Fruit fly (Drosophila melanogaster): Measurements from ENCODE around the gene Marf.

The Marf gene

DNA sequence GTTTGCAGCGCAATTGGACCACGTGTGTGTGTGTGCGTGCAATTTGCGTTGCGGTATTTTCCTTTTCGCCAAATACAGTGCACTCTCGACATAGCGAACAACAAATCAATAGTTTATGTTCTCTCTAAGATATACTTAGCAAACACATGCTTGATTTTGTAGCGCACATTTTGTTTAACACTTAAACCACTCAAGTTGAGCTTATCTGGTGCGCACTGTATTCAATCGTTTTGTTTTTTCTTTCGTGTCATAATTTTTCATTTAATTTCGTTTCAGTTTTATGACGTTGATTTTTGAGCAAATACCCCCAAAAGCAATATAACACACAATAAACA lies 575 bp downstream of the Marf start (continued):
- no peak for TF ChIP-seq hkb (optimal IDR thresholded peaks at IDR 0.05)
- peak; percentile 89 for TF ChIP-seq hkb (GFP tag; IDR thresholded peaks at IDR 0.05)
- peak; percentile 93 for TF ChIP-seq CG34422 (GFP tag; IDR thresholded peaks at IDR 0.05)
- TF ChIP-seq zf30C (GFP tag; optimal IDR thresholded peaks at IDR 0.05), result no peak
- TF ChIP-seq Hmr (GFP tag; optimal IDR thresholded peaks at IDR 0.05), result peak; percentile 88
- peak; percentile 95 for TF ChIP-seq CG13624 (GFP tag; optimal IDR thresholded peaks at IDR 0.05)
- no peak for TF ChIP-seq Neu2 (GFP tag; optimal IDR thresholded peaks at IDR 0.05; ENCODE audit: borderline replicate concordance)
- peak; percentile 75 for TF ChIP-seq CG4820 (GFP tag; optimal IDR thresholded peaks at IDR 0.05)
- TF ChIP-seq aop (GFP tag; IDR thresholded peaks at IDR 0.05), result peak; percentile 69
- peak; percentile 85 for TF ChIP-seq CG17385 (GFP tag; optimal IDR thresholded peaks at IDR 0.05)
- TF ChIP-seq repo (GFP tag; optimal IDR thresholded peaks at IDR 0.05), result peak; percentile 57
- peak; percentile 56 for TF ChIP-seq croc (GFP tag; conservative IDR thresholded peaks at IDR 0.05)
- no peak for TF ChIP-seq CG9797 (GFP tag; optimal IDR thresholded peaks at IDR 0.05)
- TF ChIP-seq CG3838 (GFP tag; optimal IDR thresholded peaks at IDR 0.05), result peak; percentile 32
- peak; percentile 64 for TF ChIP-seq CG13123 (GFP tag; optimal IDR thresholded peaks at IDR 0.05)
- peak; percentile 89 for TF ChIP-seq CG3281 (GFP tag; optimal IDR thresholded peaks at IDR 0.05)
- peak; percentile 70 for TF ChIP-seq eyg (GFP tag; optimal IDR thresholded peaks at IDR 0.05)
- TF ChIP-seq Dbx (GFP tag; IDR thresholded peaks at IDR 0.05), result peak; percentile 90
- peak; percentile 78 for TF ChIP-seq sd (tag; optimal IDR thresholded peaks at IDR 0.05)
- TF ChIP-seq D19B (GFP tag; optimal IDR thresholded peaks at IDR 0.05), result peak; percentile 67
- TF ChIP-seq Vsx1 (GFP tag; optimal IDR thresholded peaks at IDR 0.05), result peak; percentile 42
- TF ChIP-seq CG32532 (GFP tag; IDR thresholded peaks at IDR 0.05), result peak; percentile 95
- TF ChIP-seq Dek (tag; optimal IDR thresholded peaks at IDR 0.05), result peak; percentile 88
- peak; percentile 85 for TF ChIP-seq CHES-1-like (GFP tag; optimal IDR thresholded peaks at IDR 0.05)
- peak; percentile 88 for TF ChIP-seq ind (GFP tag; optimal IDR thresholded peaks at IDR 0.05)
- TF ChIP-seq Chrac-16 (GFP tag; optimal IDR thresholded peaks at IDR 0.05), result peak; percentile 77
- no peak for TF ChIP-seq CG4360 (GFP tag; IDR thresholded peaks at IDR 0.05)
- TF ChIP-seq CG12104 (GFP tag; optimal IDR thresholded peaks at IDR 0.05), result peak; percentile 64
- peak; percentile 90 for TF ChIP-seq Fer3 (tag; optimal IDR thresholded peaks at IDR 0.05)
- peak; percentile 81 for TF ChIP-seq kay (GFP tag; optimal IDR thresholded peaks at IDR 0.05)
- TF ChIP-seq CG10147 (GFP tag; optimal IDR thresholded peaks at IDR 0.05), result peak; percentile 67
- peak; percentile 71 for TF ChIP-seq ATbp (GFP tag; optimal IDR thresholded peaks at IDR 0.05)
- peak; percentile 77 for TF ChIP-seq CG33213 (GFP tag; optimal IDR thresholded peaks at IDR 0.05)
- peak; percentile 88 for TF ChIP-seq CG14667 (GFP tag; IDR thresholded peaks at IDR 0.05)
- peak; percentile 85 for TF ChIP-seq seq (GFP tag; IDR thresholded peaks at IDR 0.05)
- TF ChIP-seq pho (GFP tag; optimal IDR thresholded peaks at IDR 0.05), result peak; percentile 87
- TF ChIP-seq gro (GFP tag; optimal IDR thresholded peaks at IDR 0.05), result peak; percentile 92
- TF ChIP-seq MBD-R2 (GFP tag; IDR thresholded peaks at IDR 0.05), result peak; percentile 76; the same call in 1 of the 2 replicates
- TF ChIP-seq klu (GFP tag; IDR thresholded peaks at IDR 0.05), result peak; percentile 78
- peak; percentile 91 for TF ChIP-seq CG13296 (GFP tag; optimal IDR thresholded peaks at IDR 0.05)
- no peak for TF ChIP-seq br (optimal IDR thresholded peaks at IDR 0.05)
- peak; percentile 59 for TF ChIP-seq CG31365 (tag; optimal IDR thresholded peaks at IDR 0.05)
- peak; percentile 92 for TF ChIP-seq CG10366 (GFP tag; IDR thresholded peaks at IDR 0.05)
- TF ChIP-seq sim (GFP tag; IDR thresholded peaks at IDR 0.05), result no peak
- peak; percentile 87 for TF ChIP-seq bab2 (GFP tag; optimal IDR thresholded peaks at IDR 0.05)
- no peak for TF ChIP-seq D (optimal IDR thresholded peaks at IDR 0.05)
- TF ChIP-seq D (GFP tag; optimal IDR thresholded peaks at IDR 0.05), result peak; percentile 50
- TF ChIP-seq CG2202 (tag; optimal IDR thresholded peaks at IDR 0.05), result no peak
- TF ChIP-seq CG5953 (GFP tag; IDR thresholded peaks at IDR 0.05), result 0 out of 2 replicates have a peak, but pooled peaks have one; percentile 55

Data from whole organism, embryonic.